Fruit fly (Drosophila melanogaster) whole organism, embryonic: ENCODE results near the gene CG9114.

Source experiments
- CG1233 ChIP-seq: fragments of 200-800 bp; sonication (Bioruptor generic); optimal IDR thresholded peaks from 4 replicates; lab custom pipeline; 2018; ENCODE audit warnings: missing biosample characterization, mild to moderate bottlenecking, missing genetic modification characterization
- CG13424 ChIP-seq: fragments of 200-800 bp; sonication (Bioruptor generic); optimal IDR thresholded peaks from 2 replicates; lab custom pipeline; 2019; ENCODE audit warnings: missing biosample characterization, mild to moderate bottlenecking, missing genetic modification characterization, moderate library complexity
- CG14860 ChIP-seq: fragments of 200-800 bp; sonication (Bioruptor generic); IDR thresholded peaks from 3 replicates; pipeline ENCODE4 v1.3.6; 2022; ENCODE audit warnings: missing biosample characterization, missing genetic modification characterization; ENCODE audit not compliant: partially characterized antibody
- CG15696 ChIP-seq: fragments of 200-800 bp; sonication (Bioruptor generic); optimal IDR thresholded peaks from 2 replicates; lab custom pipeline; 2019; ENCODE audit warnings: missing biosample characterization, mild to moderate bottlenecking, missing genetic modification characterization, moderate library complexity
- CG17802 ChIP-seq: fragments of 200-800 bp; sonication (Bioruptor generic); optimal IDR thresholded peaks from 2 replicates; lab custom pipeline; 2018; ENCODE audit warnings: missing biosample characterization, mild to moderate bottlenecking, missing genetic modification characterization, moderate library complexity
- CG17912 ChIP-seq: fragments of 200-800 bp; sonication (Bioruptor generic); optimal IDR thresholded peaks from 2 replicates; lab custom pipeline; 2018; ENCODE audit warnings: missing biosample characterization, mild to moderate bottlenecking, missing genetic modification characterization
- CG18764 ChIP-seq: fragments of 200-800 bp; sonication (Bioruptor generic); optimal IDR thresholded peaks from 3 replicates; lab custom pipeline; 2016; ENCODE audit warnings: missing biosample characterization, missing genetic modification characterization
- CG2116 ChIP-seq: fragments of 200-800 bp; sonication (Bioruptor generic); optimal IDR thresholded peaks from 3 replicates; lab custom pipeline; 2018; ENCODE audit warnings: missing biosample characterization, mild to moderate bottlenecking, missing genetic modification characterization
- CG2875 ChIP-seq: fragments of 200-800 bp; sonication (Bioruptor generic); optimal IDR thresholded peaks from 2 replicates; lab custom pipeline; 2017; ENCODE audit warnings: missing biosample characterization, mild to moderate bottlenecking, missing genetic modification characterization, missing genetic modification reagents
- CG3995 ChIP-seq: fragments of 200-800 bp; sonication (Bioruptor generic); optimal IDR thresholded peaks from 3 replicates; lab custom pipeline; 2016; ENCODE audit warnings: missing biosample characterization, missing genetic modification characterization
- CG6683 ChIP-seq: fragments of 200-800 bp; sonication (Bioruptor generic); optimal IDR thresholded peaks from 2 replicates; lab custom pipeline; 2017; ENCODE audit warnings: missing biosample characterization, mild to moderate bottlenecking, missing genetic modification characterization, missing genetic modification reagents
- CG6813 ChIP-seq: fragments of 200-800 bp; sonication (Bioruptor generic); optimal IDR thresholded peaks from 2 replicates; lab custom pipeline; 2017; ENCODE audit warnings: missing biosample characterization, missing genetic modification characterization, mild to moderate bottlenecking, moderate library complexity, missing genetic modification reagents
- CG6854 ChIP-seq: fragments of 200-800 bp; sonication (Bioruptor generic); optimal IDR thresholded peaks from 3 replicates; lab custom pipeline; 2017; ENCODE audit warnings: missing biosample characterization, mild to moderate bottlenecking, missing genetic modification characterization
- CG7786 ChIP-seq: fragments of 200-800 bp; sonication (Bioruptor generic); optimal IDR thresholded peaks from 2 replicates; lab custom pipeline; 2016; ENCODE audit warnings: missing biosample characterization, missing genetic modification characterization
- CG7987 ChIP-seq: fragments of 200-800 bp; sonication (Bioruptor generic); optimal IDR thresholded peaks from 2 replicates; lab custom pipeline; 2018; ENCODE audit warnings: missing biosample characterization, mild to moderate bottlenecking, missing genetic modification characterization, moderate library complexity
- CG9932 ChIP-seq: fragments of 200-800 bp; sonication (Bioruptor generic); IDR thresholded peaks from 2 replicates; pipeline ENCODE4 v1.3.6; 2022; ENCODE audit warnings: missing biosample characterization, missing genetic modification characterization
- ERR ChIP-seq: fragments of 200-800 bp; sonication (Bioruptor generic); optimal IDR thresholded peaks from 2 replicates; lab custom pipeline; 2016; ENCODE audit warnings: missing biosample characterization, missing genetic modification characterization
- Hey ChIP-seq: fragments of 200-800 bp; sonication (Bioruptor generic); optimal IDR thresholded peaks from 3 replicates; lab custom pipeline; 2018; ENCODE audit warnings: missing biosample characterization, mild to moderate bottlenecking, missing genetic modification characterization
- MBD-R2 ChIP-seq: fragments of 200-800 bp; sonication (Bioruptor generic); IDR thresholded peaks from 2 replicates; pipeline ENCODE4 v1.3.6; 2022; ENCODE audit warnings: missing biosample characterization, missing genetic modification characterization
- Mad ChIP-seq: fragments of 200-800 bp; sonication (Bioruptor generic); optimal IDR thresholded peaks from 2 replicates; lab custom pipeline; 2016; ENCODE audit warnings: missing biosample characterization, missing genetic modification characterization
- Max ChIP-seq: fragments of 200-800 bp; sonication (Bioruptor generic); optimal IDR thresholded peaks from 2 replicates; lab custom pipeline; 2016; ENCODE audit warnings: missing biosample characterization, mild to moderate bottlenecking, missing genetic modification characterization
- Med ChIP-seq: fragments of 200-800 bp; sonication (Bioruptor generic); peaks from one replicate; lab custom pipeline; 2016; ENCODE audit warnings: missing biosample characterization, missing genetic modification characterization, mild to moderate bottlenecking, inconsistent platforms, moderate library complexity
- Meics ChIP-seq: fragments of 200-800 bp; sonication (Bioruptor generic); optimal IDR thresholded peaks from 2 replicates; lab custom pipeline; 2017; ENCODE audit warnings: missing biosample characterization, mild to moderate bottlenecking, missing genetic modification characterization
- Myb ChIP-seq: fragments of 200-800 bp; sonication (Bioruptor generic); optimal IDR thresholded peaks from 2 replicates; lab custom pipeline; 2016; ENCODE audit warnings: missing biosample characterization, missing genetic modification characterization
- PHDP ChIP-seq: fragments of 200-800 bp; sonication (Bioruptor generic); optimal IDR thresholded peaks from 3 replicates; lab custom pipeline; 2018; ENCODE audit warnings: missing biosample characterization, mild to moderate bottlenecking, missing genetic modification characterization, moderate library complexity
- Rx ChIP-seq: fragments of 200-800 bp; sonication (Bioruptor generic); IDR thresholded peaks from 2 replicates; pipeline ENCODE4 v1.3.6; 2022; ENCODE audit warnings: missing biosample characterization, missing genetic modification characterization
- Side ChIP-seq: fragments of 200-800 bp; sonication (Bioruptor generic); optimal IDR thresholded peaks from 2 replicates; lab custom pipeline; 2016; ENCODE audit warnings: missing biosample characterization, missing genetic modification characterization
- Sox100B ChIP-seq: fragments of 200-800 bp; sonication (Bioruptor generic); optimal IDR thresholded peaks from 3 replicates; lab custom pipeline; 2018; ENCODE audit warnings: missing biosample characterization, mild to moderate bottlenecking, missing genetic modification characterization
- Tbp ChIP-seq: fragments of >200 bp; optimal IDR thresholded peaks from 2 replicates; lab custom pipeline; 2018; ENCODE audit warnings: missing biosample characterization, missing genetic modification characterization
- Xbp1 ChIP-seq: fragments of 200-800 bp; sonication (Bioruptor generic); optimal IDR thresholded peaks from 3 replicates; lab custom pipeline; 2016; ENCODE audit warnings: missing biosample characterization, mild to moderate bottlenecking, missing genetic modification characterization
- bbx ChIP-seq: fragments of 200-800 bp; sonication (Bioruptor generic); IDR thresholded peaks from 2 replicates; pipeline ENCODE4 v1.3.6; 2022; ENCODE audit warnings: missing biosample characterization, missing genetic modification characterization; ENCODE audit not compliant: partially characterized antibody
- cad ChIP-seq: fragments of >200 bp; optimal IDR thresholded peaks from 2 replicates; lab custom pipeline; 2017; ENCODE audit warnings: missing biosample characterization, missing genetic modification characterization
- caup ChIP-seq: fragments of 200-800 bp; sonication (Bioruptor generic); optimal IDR thresholded peaks from 3 replicates; lab custom pipeline; 2017; ENCODE audit warnings: missing biosample characterization, mild to moderate bottlenecking, missing genetic modification characterization, moderate library complexity; ENCODE audit not compliant: severe bottlenecking
- dm ChIP-seq: fragments of 200-800 bp; sonication (Bioruptor generic); optimal IDR thresholded peaks from 3 replicates; lab custom pipeline; 2016; ENCODE audit warnings: missing biosample characterization, missing genetic modification characterization
- dysf ChIP-seq: fragments of 200-800 bp; sonication (Bioruptor generic); IDR thresholded peaks from 3 replicates; pipeline ENCODE4 v1.3.6; 2022; ENCODE audit warnings: missing biosample characterization, missing genetic modification characterization
- fd3F ChIP-seq: fragments of 200-800 bp; sonication (Bioruptor generic); optimal IDR thresholded peaks from 2 replicates; lab custom pipeline; 2018; ENCODE audit warnings: missing biosample characterization, mild to moderate bottlenecking, missing genetic modification characterization, moderate library complexity
- gsb-n ChIP-seq: fragments of 200-800 bp; sonication (Bioruptor generic); optimal IDR thresholded peaks from 3 replicates; lab custom pipeline; 2018; ENCODE audit warnings: missing biosample characterization, mild to moderate bottlenecking, missing genetic modification characterization
- hkb ChIP-seq, 2 experiments: fragments of 200-800 bp in 1 of 2; fragments of >200 bp in 1 of 2; sonication (Bioruptor generic) in 1 of 2; IDR thresholded peaks in 1 of 2; optimal IDR thresholded peaks in 1 of 2; 2 replicates each; pipeline versions ENCODE4 v1.3.6 to Lab custom; 2017 to 2022; ENCODE audit warnings: missing biosample characterization in 1 of 2, missing genetic modification characterization in 1 of 2
- jumu ChIP-seq: fragments of 200-800 bp; sonication (Bioruptor generic); optimal IDR thresholded peaks from 3 replicates; lab custom pipeline; 2016; ENCODE audit warnings: missing biosample characterization, missing genetic modification characterization
- kah ChIP-seq: fragments of 200-800 bp; sonication (Bioruptor generic); optimal IDR thresholded peaks from 2 replicates; lab custom pipeline; 2018; ENCODE audit warnings: missing biosample characterization, mild to moderate bottlenecking, missing genetic modification characterization
- kni ChIP-seq: fragments of 200-800 bp; sonication (Bioruptor generic); optimal IDR thresholded peaks from 3 replicates; lab custom pipeline; 2017; ENCODE audit warnings: mild to moderate bottlenecking, missing biosample characterization, missing genetic modification reagents, missing genetic modification characterization
- lola ChIP-seq, 3 experiments: fragments of >200 bp in 2 of 3; fragments of 200-800 bp in 1 of 3; sonication (Bioruptor generic) in 1 of 3; optimal IDR thresholded peaks; 2 replicates each; lab custom pipeline; 2017 to 2019; ENCODE audit warnings: missing biosample characterization in 3 of 3, missing genetic modification characterization in 3 of 3, mild to moderate bottlenecking in 1 of 3, moderate library complexity in 1 of 3
- psq ChIP-seq: fragments of 200-800 bp; sonication (Bioruptor generic); optimal IDR thresholded peaks from 2 replicates; lab custom pipeline; 2017; ENCODE audit warnings: missing biosample characterization, missing genetic modification characterization
- ranshi ChIP-seq: fragments of 200-800 bp; sonication (Bioruptor generic); IDR thresholded peaks from 2 replicates; pipeline ENCODE4 v1.3.6; 2022; ENCODE audit warnings: missing biosample characterization, missing genetic modification characterization
- toy ChIP-seq: fragments of 200-800 bp; sonication (Bioruptor generic); IDR thresholded peaks from 2 replicates; pipeline ENCODE4 v1.3.6; 2022; ENCODE audit warnings: missing biosample characterization, missing genetic modification characterization
- tx ChIP-seq: fragments of 200-800 bp; sonication (Bioruptor generic); optimal IDR thresholded peaks from 2 replicates; lab custom pipeline; 2016; ENCODE audit warnings: missing biosample characterization, missing genetic modification characterization
- unc-4 ChIP-seq: fragments of 200-800 bp; sonication (Bioruptor generic); IDR thresholded peaks from 2 replicates; pipeline ENCODE4 v1.3.6; 2022; ENCODE audit warnings: missing biosample characterization, missing genetic modification characterization; ENCODE audit not compliant: partially characterized antibody
- zen ChIP-seq: fragments of 200-800 bp; sonication (Bioruptor generic); optimal IDR thresholded peaks from 3 replicates; lab custom pipeline; 2018; ENCODE audit warnings: missing biosample characterization, mild to moderate bottlenecking, missing genetic modification characterization, moderate library complexity

CG9114 gene

DNA sequence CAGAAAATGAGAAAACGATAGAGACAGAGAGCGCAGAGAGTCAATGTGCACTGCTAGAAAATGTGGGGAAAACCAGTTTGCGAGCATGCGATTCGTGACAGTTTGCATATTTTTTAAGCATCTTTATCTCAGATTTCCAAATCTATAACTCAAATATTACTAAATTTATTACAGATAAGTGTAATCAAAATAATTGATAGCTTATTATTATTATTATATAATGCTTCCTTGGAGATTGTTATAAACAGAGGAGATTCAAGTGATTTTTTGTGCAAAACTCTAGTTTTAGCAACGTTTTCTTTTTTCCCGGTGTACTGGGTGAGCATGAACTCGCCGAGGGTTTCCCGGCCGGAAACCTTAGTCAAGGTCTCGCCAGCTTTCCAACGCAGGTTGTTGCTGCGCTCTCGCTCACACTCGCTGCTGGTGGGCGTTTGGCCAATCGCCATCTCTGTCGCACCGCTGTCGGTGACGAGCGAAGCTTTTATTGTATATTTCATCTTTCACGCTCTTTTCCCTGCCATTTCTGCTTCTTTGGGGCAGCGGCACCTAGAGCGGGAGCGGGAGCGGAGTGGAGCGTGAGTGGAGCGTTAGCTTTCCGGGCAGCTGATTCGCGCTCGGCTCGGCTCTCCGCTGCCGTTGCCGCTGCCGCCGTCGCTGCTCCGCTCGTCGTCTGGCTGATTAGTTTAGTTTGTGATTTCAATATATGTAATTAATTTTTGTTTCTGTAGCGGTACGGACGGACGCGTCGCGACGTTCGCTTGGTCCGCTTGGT, 34.5 kb downstream of the CG9114 start (continued):
- TF ChIP-seq kni (GFP tag; lab: Kevin White, UChicago) (peak; percentile 90), Sox100B (GFP tag; lab: Kevin White, UChicago) (peak; percentile 99), gsb-n (tag; lab: Kevin White, UChicago) (peak; percentile 94), Hey (tag; lab: Kevin White, UChicago) (peak; percentile 75), Side (GFP tag; lab: Kevin White, UChicago) (peak; percentile 74), fd3F (GFP tag; lab: Kevin White, UChicago) (peak; percentile 97), Mad (GFP tag; lab: Kevin White, UChicago) (peak; percentile 75), hkb (optimal IDR thresholded peaks at IDR 0.05; lab: Kevin White, UChicago) (no peak), hkb (GFP tag; IDR thresholded peaks at IDR 0.05; lab: Robert Waterston, UW) (peak; percentile 98), CG14860 (GFP tag; lab: Robert Waterston, UW) (no peak), CG17802 (peak; percentile 82), ranshi (GFP tag; lab: Robert Waterston, UW) (peak; percentile 95), caup (peak; percentile 98), CG18764 (peak; percentile 94), CG17912 (GFP tag; lab: Kevin White, UChicago) (peak; percentile 23), PHDP (tag; lab: Kevin White, UChicago) (peak; percentile 98), kah (GFP tag; lab: Kevin White, UChicago) (peak; percentile 97), Max (GFP tag; lab: Kevin White, UChicago) (peak; percentile 95), CG1233 (GFP tag; lab: Kevin White, UChicago) (peak; percentile 97), jumu (GFP tag; lab: Kevin White, UChicago) (peak; percentile 58), dm (GFP tag; lab: Kevin White, UChicago) (peak; percentile 59), CG6854 (peak; percentile 97), Xbp1 (GFP tag; lab: Kevin White, UChicago) (peak; percentile 97), dysf (GFP tag; lab: Robert Waterston, UW) (peak; percentile 99), CG2875 (GFP tag; lab: Kevin White, UChicago) (peak; percentile 93), bbx (no peak), ERR (no peak), CG7786 (GFP tag; lab: Kevin White, UChicago) (peak; percentile 75), Tbp (no peak), tx (GFP tag; lab: Kevin White, UChicago) (peak; percentile 48), CG6683 (GFP tag; lab: Kevin White, UChicago) (peak; percentile 96), CG7987 (peak; percentile 86), MBD-R2 (GFP tag; lab: Robert Waterston, UW) (peak; percentile 91), Med (GFP tag; lab: Kevin White, UChicago) (peak; percentile 90), CG6813 (GFP tag; lab: Kevin White, UChicago) (peak; percentile 96), cad (GFP tag; lab: Kevin White, UChicago) (no peak), Rx (GFP tag; lab: Robert Waterston, UW) (peak; percentile 95), Myb (GFP tag; lab: Kevin White, UChicago) (peak; percentile 38), Meics (peak; percentile 99), toy (peak; percentile 94), CG3995 (GFP tag; lab: Kevin White, UChicago) (peak; percentile 82), psq (peak; percentile 82), unc-4 (0 out of 2 replicates have a peak, but pooled peaks have one; percentile 24), zen (tag; lab: Kevin White, UChicago) (peak; percentile 91), CG15696 (tag; lab: Kevin White, UChicago) (peak; percentile 82), CG13424 (tag; lab: Kevin White, UChicago) (peak; percentile 98), CG9932 (GFP tag; lab: Robert Waterston, UW) (peak; percentile 97), lola (GFP tag; optimal IDR thresholded peaks at IDR 0.05; lab: Kevin White, UChicago) (peak in 1 of 3 experiments; percentile 94), CG2116 (GFP tag; lab: Kevin White, UChicago) (peak; percentile 77)
